Worm (Caenorhabditis elegans) whole organism, L1 larva: ENCODE measurements around the gene K11E4.6.

Experiments used
- F16B12.6 ChIP-seq: fragments of 150-350 bp; optimal IDR thresholded peaks from 2 replicates; lab custom pipeline; 2014; ENCODE audit warnings: missing biosample characterization, missing genetic modification characterization
- hlh-4 ChIP-seq: sonication (generic microtip); optimal IDR thresholded peaks from 2 replicates; lab custom pipeline; 2016; ENCODE audit warnings: mild to moderate bottlenecking, missing genetic modification characterization, missing compliant biosample characterization
- jun-1 ChIP-seq: fragments of 150-350 bp; optimal IDR thresholded peaks from 2 replicates; lab custom pipeline; 2014; ENCODE audit warnings: missing biosample characterization, missing genetic modification reagents, missing genetic modification characterization
- lin-15B ChIP-seq: fragments of 150-350 bp; sonication (generic microtip); optimal IDR thresholded peaks from 3 replicates; lab custom pipeline; 2014; ENCODE audit warnings: missing biosample characterization, missing genetic modification characterization
- mab-9 ChIP-seq: fragments of 200-800 bp; sonication (Bioruptor generic); IDR thresholded peaks from 2 replicates; pipeline ENCODE4 v1.3.6; 2022; ENCODE audit warnings: missing genetic modification reagents, missing genetic modification characterization, missing compliant biosample characterization
- nhr-76 ChIP-seq: sonication (generic microtip); optimal IDR thresholded peaks from 2 replicates; lab custom pipeline; 2017; ENCODE audit warnings: missing biosample characterization, missing genetic modification characterization
- nhr-77 ChIP-seq: fragments of 150-350 bp; optimal IDR thresholded peaks from 2 replicates; lab custom pipeline; 2014; ENCODE audit warnings: missing biosample characterization, missing genetic modification characterization
- unc-86 ChIP-seq: sonication (generic microtip); optimal IDR thresholded peaks from 2 replicates; lab custom pipeline; 2016; ENCODE audit warnings: missing genetic modification characterization, missing compliant biosample characterization

DNA sequence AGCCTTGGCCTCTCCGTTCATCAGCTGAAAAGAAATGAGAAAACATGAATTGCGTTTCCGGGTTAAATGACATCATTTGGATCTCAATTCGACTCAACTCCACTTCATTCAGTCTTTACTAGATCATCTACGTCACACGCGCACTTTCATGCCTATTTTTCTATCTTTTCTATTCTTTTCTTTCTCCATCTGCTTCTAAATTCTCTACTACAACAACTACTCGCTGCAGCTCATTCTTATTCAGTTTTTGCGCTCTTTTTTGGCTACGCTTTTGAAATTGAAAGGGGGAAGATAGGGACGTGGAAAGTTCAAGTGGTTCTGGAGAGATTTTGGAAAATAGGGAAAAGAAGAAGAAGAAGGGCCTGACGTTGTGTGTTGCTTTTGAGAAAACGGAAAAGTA is 44.1 kb downstream of the K11E4.6 start:
- TF ChIP-seq jun-1 (tag; lab: Kevin White, UChicago), result no peak
- no peak for TF ChIP-seq mab-9 (GFP tag; lab: Robert Waterston, UW)
- TF ChIP-seq F16B12.6 (tag; lab: Kevin White, UChicago), result no peak
- no peak for TF ChIP-seq lin-15B (tag; lab: Kevin White, UChicago)
- TF ChIP-seq nhr-76 (tag; lab: Kevin White, UChicago), result no peak
- TF ChIP-seq unc-86 (tag; lab: Kevin White, UChicago), result peak; percentile 52
- no peak for TF ChIP-seq nhr-77 (tag; lab: Kevin White, UChicago)
- TF ChIP-seq hlh-4 (tag; lab: Kevin White, UChicago), result no peak
